Worm (Caenorhabditis elegans): ENCODE measurements around the gene ZK930.4.

DNA sequence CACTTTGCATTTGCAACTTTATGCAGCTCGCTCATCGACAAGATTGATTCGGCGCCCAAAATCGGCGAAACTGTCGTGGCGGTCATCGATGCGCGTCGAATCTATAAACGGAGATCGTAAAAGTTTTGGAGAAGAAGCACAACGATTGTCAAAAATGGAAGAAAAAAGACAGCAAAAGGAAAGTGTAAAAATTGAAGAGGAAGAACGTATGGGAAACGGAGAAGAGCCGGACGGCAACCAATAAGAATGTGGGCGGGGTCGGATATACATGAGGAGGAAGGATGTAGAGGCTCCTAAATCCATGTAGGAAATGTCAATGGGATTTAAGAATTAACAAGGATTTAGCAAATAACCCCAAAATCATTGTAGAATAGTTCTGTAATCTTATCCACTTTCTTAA, 5.2 kb upstream of the ZK930.4 start, which contains the start of gene vab-23:
- no peak for TF ChIP-seq ztf-11 (tag; optimal IDR thresholded peaks at IDR 0.05)
- TF ChIP-seq nhr-237 (tag; optimal IDR thresholded peaks at IDR 0.05): no peak
- TF ChIP-seq lsy-2 (tag; optimal IDR thresholded peaks at IDR 0.05): no peak
- no peak for TF ChIP-seq snpc-4 (tag; optimal IDR thresholded peaks at IDR 0.05)
- TF ChIP-seq elt-1 (tag; optimal IDR thresholded peaks at IDR 0.05; ENCODE audit: borderline replicate concordance, insufficient read depth): no peak
- TF ChIP-seq ceh-39 (tag; optimal IDR thresholded peaks at IDR 0.05): no peak
- TF ChIP-seq ceh-83 (GFP tag; optimal IDR thresholded peaks at IDR 0.05): no peak
- TF ChIP-seq pha-4 (tag; optimal IDR thresholded peaks at IDR 0.05): no peak
- no peak for TF ChIP-seq blmp-1 (tag; optimal IDR thresholded peaks at IDR 0.05)
- no peak for TF ChIP-seq nhr-76 (tag; optimal IDR thresholded peaks at IDR 0.05)
- TF ChIP-seq nhr-28 (tag; optimal IDR thresholded peaks at IDR 0.05): no peak
- TF ChIP-seq nhr-12 (tag; optimal IDR thresholded peaks at IDR 0.05): no peak
- TF ChIP-seq ham-2 (GFP tag; optimal IDR thresholded peaks at IDR 0.05): no peak
- TF ChIP-seq sptf-1 (tag; optimal IDR thresholded peaks at IDR 0.05): no peak

All from whole organism, mixed stage, embryonic.